Worm (Caenorhabditis elegans): ENCODE data around the gene F56H9.8.

DNA sequence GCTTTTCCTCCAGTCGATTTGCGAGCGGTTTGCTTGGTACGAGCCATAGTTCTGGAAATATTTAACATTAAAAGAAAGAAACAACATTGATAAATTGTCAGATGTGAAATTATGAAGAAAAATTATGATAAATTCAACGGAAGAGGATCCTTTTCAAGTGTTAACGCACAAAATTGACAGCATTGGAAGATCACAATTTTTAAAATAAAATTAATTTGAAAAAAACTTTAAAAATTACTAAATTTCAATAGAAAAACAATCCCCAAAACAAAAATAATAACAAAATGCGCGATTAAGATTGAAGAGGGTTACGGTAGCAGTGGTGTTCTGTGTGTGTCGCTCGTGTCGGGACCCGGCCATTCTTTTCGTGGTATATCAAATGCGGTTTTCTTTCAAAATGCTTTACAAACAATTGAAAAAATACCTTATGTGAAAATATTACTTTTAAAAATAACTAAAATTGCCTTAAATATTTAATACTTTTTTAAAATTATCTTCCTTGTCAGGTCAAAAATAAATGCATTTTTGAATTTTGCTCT lies 15.7 kb downstream of the F56H9.8 start, which contains the start of gene his-74:
- no peak for TF ChIP-seq W03F9.2 (tag; optimal IDR thresholded peaks at IDR 0.05)
- TF ChIP-seq dao-5 (tag; optimal IDR thresholded peaks at IDR 0.05): no peak
- TF ChIP-seq him-1 (tag; optimal IDR thresholded peaks at IDR 0.05): no peak
